Worm (Caenorhabditis elegans): Measurements from ENCODE around the gene C05C8.7.

C05C8.7 gene

ce11 chrV:7209001-7209400 lies 37.8 kb downstream of the C05C8.7 start:
- TF ChIP-seq ekl-4 (GFP tag; IDR thresholded peaks at IDR 0.05) (no peak), mxl-1 (tag; optimal IDR thresholded peaks at IDR 0.05) (no peak), hsf-1 (GFP tag; IDR thresholded peaks at IDR 0.05) (no peak), aptf-3 (GFP tag; IDR thresholded peaks at IDR 0.05) (no peak), madf-3 (GFP tag; IDR thresholded peaks at IDR 0.05) (no peak), F10E7.11 (tag; optimal IDR thresholded peaks at IDR 0.05) (no peak)

ce11 chrV:7201353-7201752 lies 45.5 kb downstream of the C05C8.7 start:
- TF ChIP-seq chd-7 (tag; optimal IDR thresholded peaks at IDR 0.05) (no peak), ZK185.1 (tag; optimal IDR thresholded peaks at IDR 0.05; ENCODE audit: poor library complexity, severe bottlenecking) (no peak)

ce11 chrV:7199932-7200331 lies 46.9 kb downstream of the C05C8.7 start, which contains the start of gene F09G2.1:
TSS of gene F09G2.1 (plus strand) at chrV:7200232.
- TF ChIP-seq egrh-3 (GFP tag; IDR thresholded peaks at IDR 0.05) (no peak), T26A5.8 (tag; optimal IDR thresholded peaks at IDR 0.05) (no peak), B0261.1 (tag; optimal IDR thresholded peaks at IDR 0.05) (no peak), somi-1 (GFP tag; optimal IDR thresholded peaks at IDR 0.05) (no peak), lin-40 (tag; optimal IDR thresholded peaks at IDR 0.05) (no peak), F57A8.1 (GFP tag; optimal IDR thresholded peaks at IDR 0.05) (no peak), mel-28 (tag; optimal IDR thresholded peaks at IDR 0.05; ENCODE audit: borderline replicate concordance) (no peak), xnd-1 (tag; optimal IDR thresholded peaks at IDR 0.05) (no peak), F39B2.1 (GFP tag; IDR thresholded peaks at IDR 0.05) (no peak), dpl-1 (GFP tag; optimal IDR thresholded peaks at IDR 0.05) (no peak), sptf-2 (GFP tag; optimal IDR thresholded peaks at IDR 0.05) (no peak), F49E8.2 (tag; optimal IDR thresholded peaks at IDR 0.05; ENCODE audit: insufficient read depth) (no peak), hlh-12 (tag; optimal IDR thresholded peaks at IDR 0.05) (no peak), rcor-1 (GFP tag; IDR thresholded peaks at IDR 0.05) (no peak), him-1 (tag; optimal IDR thresholded peaks at IDR 0.05) (no peak), nhr-120 (GFP tag; IDR thresholded peaks at IDR 0.05) (no peak)

- TF ChIP-seq ztf-28 (GFP tag; IDR thresholded peaks at IDR 0.05) (no peak), aptf-3 (GFP tag; IDR thresholded peaks at IDR 0.05) (no peak), athp-1 (tag; optimal IDR thresholded peaks at IDR 0.05) (no peak), hmg-20 (GFP tag; IDR thresholded peaks at IDR 0.05) (no peak), C17E4.6 (GFP tag; IDR thresholded peaks at IDR 0.05) (no peak), ekl-4 (GFP tag; IDR thresholded peaks at IDR 0.05) (no peak), D2030.7 (GFP tag; IDR thresholded peaks at IDR 0.05) (peak; percentile 54; the same call in 1 of the 2 replicates), ztf-26 (tag; optimal IDR thresholded peaks at IDR 0.05) (no peak), madf-8 (GFP tag; conservative IDR thresholded peaks at IDR 0.05) (peak; percentile 75), mcd-1 (GFP tag; IDR thresholded peaks at IDR 0.05) (0 out of 2 replicates have a peak, but pooled peaks have one; percentile 7), mes-4 (tag; optimal IDR thresholded peaks at IDR 0.05) (no peak), ztf-3 (GFP tag; optimal IDR thresholded peaks at IDR 0.05) (no peak), F23B12.7 (tag; optimal IDR thresholded peaks at IDR 0.05; ENCODE audit: insufficient read depth) (no peak), lin-35 (GFP tag; optimal IDR thresholded peaks at IDR 0.05) (no peak), tbp1 (GFP tag; optimal IDR thresholded peaks at IDR 0.05) (peak; percentile 31), egrh-3 (GFP tag; IDR thresholded peaks at IDR 0.05) (no peak), him-1 (tag; optimal IDR thresholded peaks at IDR 0.05) (no peak), nfya-1 (tag; optimal IDR thresholded peaks at IDR 0.05; ENCODE audit: borderline replicate concordance, insufficient read depth) (no peak), chd-7 (tag; optimal IDR thresholded peaks at IDR 0.05) (no peak), lin-26 (GFP tag; IDR thresholded peaks at IDR 0.05) (no peak), sdz-38 (tag; optimal IDR thresholded peaks at IDR 0.05) (no peak), Y67H2A.10 (GFP tag; conservative IDR thresholded peaks at IDR 0.05) (no peak), unc-130 (GFP tag; optimal IDR thresholded peaks at IDR 0.05) (no peak), snpc-1.1 (tag; optimal IDR thresholded peaks at IDR 0.05; ENCODE audit: insufficient read depth) (peak; percentile 50), attf-3 (GFP tag; conservative IDR thresholded peaks at IDR 0.05) (no peak), nhr-90 (tag; optimal IDR thresholded peaks at IDR 0.05) (no peak)
These were observed 47.8 kb downstream of the C05C8.7 start for ce11 chrV:7199077-7199476.
